Worm (Caenorhabditis elegans) whole organism, early embryonic: ENCODE measurements around the gene arx-2.

ENCODE experiments used
- B0310.2 ChIP-seq: sonication (generic microtip); optimal IDR thresholded peaks from 2 replicates; lab custom pipeline; 2016; ENCODE audit warnings: mild to moderate bottlenecking, missing genetic modification characterization, missing compliant biosample characterization
- F13C5.2 ChIP-seq: sonication (generic microtip); optimal IDR thresholded peaks from 2 replicates; lab custom pipeline; 2017; ENCODE audit warnings: mild to moderate bottlenecking, missing genetic modification characterization, inconsistent platforms, missing compliant biosample characterization
- aly-1 ChIP-seq: sonication (generic microtip); optimal IDR thresholded peaks from 2 replicates; lab custom pipeline; 2016; ENCODE audit warnings: missing genetic modification characterization, missing compliant biosample characterization
- ama-1 ChIP-seq: fragments of 150-350 bp; optimal IDR thresholded peaks from 2 replicates; lab custom pipeline; 2014
- ceh-13 ChIP-seq: fragments of 200-800 bp; sonication (Bioruptor generic); optimal IDR thresholded peaks from 2 replicates; lab custom pipeline; 2018; ENCODE audit warnings: mild to moderate bottlenecking, missing genetic modification characterization, missing compliant biosample characterization
- ceh-36 ChIP-seq: sonication (generic microtip); optimal IDR thresholded peaks from 2 replicates; lab custom pipeline; 2016; ENCODE audit warnings: missing genetic modification characterization, inconsistent platforms, missing compliant biosample characterization
- ets-7 ChIP-seq: sonication (generic microtip); optimal IDR thresholded peaks from 2 replicates; lab custom pipeline; 2016; ENCODE audit warnings: missing genotype, missing genetic modification characterization, missing compliant biosample characterization
- flt-1 ChIP-seq: fragments of 200-800 bp; sonication (Bioruptor generic); IDR thresholded peaks from 2 replicates; pipeline ENCODE4 v1.3.6; 2022; ENCODE audit warnings: missing genetic modification characterization, missing compliant biosample characterization
- hmbx-1 ChIP-seq: sonication (generic microtip); optimal IDR thresholded peaks from 2 replicates; lab custom pipeline; 2016; ENCODE audit warnings: mild to moderate bottlenecking, missing genetic modification characterization, missing compliant biosample characterization
- scrt-1 ChIP-seq: fragments of 200-800 bp; sonication (Bioruptor generic); IDR thresholded peaks from 2 replicates; pipeline ENCODE4 v1.3.6; 2022; ENCODE audit warnings: missing genetic modification characterization, missing compliant biosample characterization
- tbx-11 ChIP-seq: fragments of 200-800 bp; sonication (Bioruptor generic); IDR thresholded peaks from 2 replicates; pipeline ENCODE4 v1.3.6; 2022; ENCODE audit warnings: missing genetic modification characterization, missing compliant biosample characterization
- tbx-37 ChIP-seq: fragments of 200-800 bp; sonication (Bioruptor generic); conservative IDR thresholded peaks from 2 replicates; pipeline ENCODE4 v1.3.6; 2022; ENCODE audit warnings: missing genetic modification reagents, missing genetic modification characterization, missing compliant biosample characterization
- tra-4 ChIP-seq: sonication (generic microtip); optimal IDR thresholded peaks from 2 replicates; lab custom pipeline; 2017; ENCODE audit warnings: missing genetic modification characterization, missing compliant biosample characterization

DNA sequence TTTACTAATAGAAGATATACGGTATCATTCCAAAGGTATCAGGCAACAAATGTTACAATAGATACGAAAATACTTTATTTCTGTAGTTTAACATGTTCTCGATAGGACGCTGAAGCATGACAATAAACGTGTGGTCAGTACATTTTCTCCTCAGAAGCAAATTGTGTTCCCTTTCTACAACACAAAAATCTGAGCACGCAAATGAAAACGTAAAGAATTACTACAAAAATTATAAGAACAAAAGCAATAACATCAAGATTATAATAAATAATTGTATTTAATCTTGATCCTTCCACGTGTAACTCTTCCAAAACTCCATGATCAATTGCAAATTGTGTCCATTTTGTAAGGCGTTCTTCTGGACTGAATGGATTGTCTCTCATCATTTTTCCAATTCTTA lies 41.6 kb upstream of the arx-2 start:
- no peak for TF ChIP-seq ets-7 (tag; lab: Kevin White, UChicago)
- no peak for TF ChIP-seq F13C5.2 (tag; lab: Kevin White, UChicago)
- no peak for TF ChIP-seq tbx-37 (GFP tag; lab: Robert Waterston, UW)
- no peak for TF ChIP-seq flt-1 (GFP tag; lab: Robert Waterston, UW)
- no peak for TF ChIP-seq ama-1 (lab: Kevin White, UChicago)
- TF ChIP-seq B0310.2 = no peak
- no peak for TF ChIP-seq hmbx-1 (tag; lab: Kevin White, UChicago)
- no peak for TF ChIP-seq tra-4
- TF ChIP-seq tbx-11 (GFP tag; lab: Robert Waterston, UW) = no peak
- no peak for TF ChIP-seq aly-1 (tag; lab: Kevin White, UChicago)
- no peak for TF ChIP-seq scrt-1 (GFP tag; lab: Robert Waterston, UW)
- no peak for TF ChIP-seq ceh-13 (GFP tag; lab: Kevin White, UChicago)
- no peak for TF ChIP-seq ceh-36 (tag; lab: Kevin White, UChicago)
